Fruit fly (Drosophila melanogaster) whole organism: ENCODE data around the gene Cpsf100.

Source experiments
- CG8478 ChIP-seq: fragments of >200 bp; optimal IDR thresholded peaks from 2 replicates; lab custom pipeline; 2018; ENCODE audit warnings: inconsistent platforms
- Dll ChIP-seq: fragments of >200 bp; optimal IDR thresholded peaks from 2 replicates; lab custom pipeline; 2017
- EcR ChIP-seq, 2 experiments: fragments of >200 bp; optimal IDR thresholded peaks; 2 replicates each; lab custom pipeline; 2017; ENCODE audit warnings: missing biosample characterization in 2 of 2, missing genetic modification characterization in 2 of 2, missing genetic modification reagents in 2 of 2
- pan ChIP-seq: fragments of >200 bp; optimal IDR thresholded peaks from 2 replicates; lab custom pipeline; 2017

dm6 chr3R:29040526-29041195 lies 6.3 kb downstream of the Cpsf100 start:
- no peak for TF ChIP-seq CG8478
- TF ChIP-seq Dll, result no peak
- TF ChIP-seq EcR (GFP tag; optimal IDR thresholded peaks at IDR 0.05; lab: Kevin White, UChicago), result no peak
- no peak for TF ChIP-seq pan (lab: Kevin White, UChicago)
